Worm (Caenorhabditis elegans) whole organism, midembryonic: Measurements from ENCODE around the gene usp-33.

Experiments used
- cog-1 ChIP-seq: sonication (generic microtip); optimal IDR thresholded peaks from 2 replicates; lab custom pipeline; 2016; ENCODE audit warnings: missing genetic modification characterization, missing compliant biosample characterization
- tab-1 ChIP-seq: fragments of 200-800 bp; sonication (Bioruptor generic); IDR thresholded peaks from 2 replicates; pipeline ENCODE4 v1.3.6; 2022; ENCODE audit warnings: missing genetic modification characterization, missing compliant biosample characterization
- ztf-23 ChIP-seq: fragments of 200-800 bp; sonication (Bioruptor generic); IDR thresholded peaks from 2 replicates; pipeline ENCODE4 v1.3.6; 2022; ENCODE audit warnings: missing genetic modification reagents, missing genetic modification characterization, missing compliant biosample characterization

ce11 chrX:15550769-15551168 is 40.4 kb upstream of the usp-33 start:
- TF ChIP-seq ztf-23, result no peak
- no peak for TF ChIP-seq tab-1
- TF ChIP-seq cog-1 (tag; lab: Kevin White, UChicago), result no peak
